Worm (Caenorhabditis elegans) whole organism, L3 larva: ENCODE measurements around the gene M03E7.3.

Source experiments
- R02D3.7 ChIP-seq: fragments of 150-350 bp; optimal IDR thresholded peaks from 2 replicates; lab custom pipeline; 2014; ENCODE audit warnings: missing biosample characterization, missing genetic modification characterization
- ZK546.5 ChIP-seq: sonication (generic microtip); optimal IDR thresholded peaks from 2 replicates; lab custom pipeline; 2017; ENCODE audit warnings: missing biosample characterization, missing genetic modification characterization
- aly-2 ChIP-seq: fragments of 150-350 bp; optimal IDR thresholded peaks from 2 replicates; lab custom pipeline; 2014; ENCODE audit warnings: missing biosample characterization, missing genetic modification characterization
- ama-1 ChIP-seq: fragments of 150-350 bp; optimal IDR thresholded peaks from 2 replicates; lab custom pipeline; 2018
- fkh-10 ChIP-seq: sonication (generic microtip); optimal IDR thresholded peaks from 2 replicates; lab custom pipeline; 2017; ENCODE audit warnings: missing biosample characterization, missing genetic modification reagents, missing genetic modification characterization
- jun-1 ChIP-seq: fragments of 150-350 bp; optimal IDR thresholded peaks from 2 replicates; lab custom pipeline; 2014; ENCODE audit warnings: missing biosample characterization, missing genetic modification reagents, missing genetic modification characterization
- mml-1 ChIP-seq: fragments of 150-350 bp; sonication (generic microtip); optimal IDR thresholded peaks from 3 replicates; lab custom pipeline; 2014; ENCODE audit warnings: missing biosample characterization, missing genetic modification characterization
- nhr-25 ChIP-seq: sonication (generic microtip); optimal IDR thresholded peaks from 2 replicates; lab custom pipeline; 2017; ENCODE audit warnings: missing biosample characterization, missing genetic modification characterization
- tbx-2 ChIP-seq: sonication (generic microtip); optimal IDR thresholded peaks from 2 replicates; lab custom pipeline; 2016; ENCODE audit warnings: mild to moderate bottlenecking, missing genetic modification characterization, missing compliant biosample characterization
- unc-62 ChIP-seq: fragments of 150-350 bp; sonication (generic microtip); optimal IDR thresholded peaks from 4 replicates; lab custom pipeline; 2014; ENCODE audit warnings: missing biosample characterization, missing genetic modification reagents, missing genetic modification characterization
- ztf-4 ChIP-seq: fragments of 150-350 bp; optimal IDR thresholded peaks from 2 replicates; lab custom pipeline; 2014; ENCODE audit warnings: missing biosample characterization, missing genetic modification characterization

ce11 chrV:5570433-5570832 is 44.4 kb upstream of the M03E7.3 start, which contains the start of gene glb-6:
- TF ChIP-seq mml-1 (tag; lab: Kevin White, UChicago) = no peak
- no peak for TF ChIP-seq tbx-2 (tag; lab: Kevin White, UChicago)
- TF ChIP-seq fkh-10 (GFP tag; lab: Kevin White, UChicago) = no peak
- no peak for TF ChIP-seq unc-62 (GFP tag; lab: Kevin White, UChicago)
- TF ChIP-seq R02D3.7 = no peak
- TF ChIP-seq ztf-4 = no peak
- TF ChIP-seq ZK546.5 = no peak
- no peak for TF ChIP-seq ama-1 (lab: Kevin White, UChicago)
- TF ChIP-seq jun-1 (tag; lab: Kevin White, UChicago) = no peak
- no peak for TF ChIP-seq aly-2
- no peak for TF ChIP-seq nhr-25 (tag; lab: Kevin White, UChicago)
